Worm (Caenorhabditis elegans) whole organism, late embryonic: ENCODE measurements around the gene ufm-1.

Experiments
- fkh-6 ChIP-seq: sonication (generic microtip); optimal IDR thresholded peaks from 2 replicates; lab custom pipeline; 2016; ENCODE audit warnings: missing genetic modification characterization, missing compliant biosample characterization
- pha-4 ChIP-seq: fragments of 150-350 bp; optimal IDR thresholded peaks from 2 replicates; lab custom pipeline; 2018; ENCODE audit warnings: missing biosample characterization, missing genetic modification reagents, missing genetic modification characterization

DNA sequence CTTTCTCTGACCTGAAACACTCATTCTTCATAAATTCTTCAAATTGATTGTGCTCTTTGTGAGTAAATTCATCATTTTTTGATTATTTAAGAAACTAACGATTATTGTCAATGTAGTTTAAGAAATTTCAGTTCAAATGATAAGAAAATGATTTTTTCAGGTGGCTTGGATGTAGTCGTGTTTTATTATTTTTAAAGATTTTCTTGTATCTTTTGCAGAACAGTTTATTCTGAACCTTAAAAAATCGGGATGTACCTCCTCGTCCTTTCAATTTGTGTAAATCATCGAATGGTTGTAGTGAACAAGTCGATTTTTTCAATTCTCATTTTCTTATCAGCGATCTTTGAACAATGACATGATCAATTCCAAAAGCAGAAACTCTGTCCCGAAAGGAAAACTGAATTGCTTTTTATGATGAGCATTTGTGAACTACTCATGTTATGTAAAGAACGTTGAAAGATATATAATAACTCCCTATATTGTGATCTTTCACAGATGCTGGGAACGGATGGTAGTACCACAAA is 6.5 kb downstream of the ufm-1 start, which contains the start of gene slc-17.3:
- TF ChIP-seq pha-4 (tag; lab: Kevin White, UChicago): no peak
- no peak for TF ChIP-seq fkh-6
